Fruit fly (Drosophila melanogaster) whole organism, embryonic: Measurements from ENCODE around the gene PMP34.

Experiments
- Atf6 ChIP-seq: fragments of 200-800 bp; sonication (Bioruptor generic); IDR thresholded peaks from 2 replicates; pipeline ENCODE4 v1.3.6; 2022; ENCODE audit warnings: missing biosample characterization, missing genetic modification characterization
- CG10267 ChIP-seq: fragments of 200-800 bp; sonication (Bioruptor generic); optimal IDR thresholded peaks from 2 replicates; lab custom pipeline; 2018; ENCODE audit warnings: missing biosample characterization, mild to moderate bottlenecking, missing genetic modification characterization, moderate library complexity
- CG12659 ChIP-seq: fragments of 200-800 bp; sonication (Bioruptor generic); optimal IDR thresholded peaks from 3 replicates; lab custom pipeline; 2017; ENCODE audit warnings: mild to moderate bottlenecking, missing biosample characterization, missing genetic modification reagents, missing genetic modification characterization
- CG13894 ChIP-seq: fragments of 200-800 bp; sonication (Bioruptor generic); optimal IDR thresholded peaks from 3 replicates; lab custom pipeline; 2018; ENCODE audit warnings: missing biosample characterization, mild to moderate bottlenecking, missing genetic modification characterization, moderate library complexity
- CG14860 ChIP-seq: fragments of 200-800 bp; sonication (Bioruptor generic); IDR thresholded peaks from 3 replicates; pipeline ENCODE4 v1.3.6; 2022; ENCODE audit warnings: missing biosample characterization, missing genetic modification characterization; ENCODE audit not compliant: partially characterized antibody
- CG15696 ChIP-seq: fragments of 200-800 bp; sonication (Bioruptor generic); optimal IDR thresholded peaks from 2 replicates; lab custom pipeline; 2019; ENCODE audit warnings: missing biosample characterization, mild to moderate bottlenecking, missing genetic modification characterization, moderate library complexity
- CG1603 ChIP-seq: fragments of 200-800 bp; sonication (Bioruptor generic); optimal IDR thresholded peaks from 2 replicates; lab custom pipeline; 2019; ENCODE audit warnings: missing biosample characterization, mild to moderate bottlenecking, missing genetic modification characterization, moderate library complexity
- CG2116 ChIP-seq: fragments of 200-800 bp; sonication (Bioruptor generic); optimal IDR thresholded peaks from 3 replicates; lab custom pipeline; 2018; ENCODE audit warnings: missing biosample characterization, mild to moderate bottlenecking, missing genetic modification characterization
- CG8359 ChIP-seq: fragments of 200-800 bp; sonication (Bioruptor generic); optimal IDR thresholded peaks from 2 replicates; lab custom pipeline; 2017; ENCODE audit warnings: missing biosample characterization, mild to moderate bottlenecking, missing genetic modification characterization, borderline replicate concordance
- D ChIP-seq, 2 experiments: fragments of 200-800 bp in 1 of 2; fragments of >200 bp in 1 of 2; sonication (Bioruptor generic) in 1 of 2; optimal IDR thresholded peaks; 2 replicates in 1 of 2; 3 replicates in 1 of 2; lab custom pipeline; 2017; ENCODE audit warnings: mild to moderate bottlenecking in 1 of 2, missing biosample characterization in 1 of 2, missing genetic modification characterization in 1 of 2, missing genetic modification reagents in 1 of 2
- Doc3 ChIP-seq: fragments of 200-800 bp; sonication (Bioruptor generic); IDR thresholded peaks from 3 replicates; pipeline ENCODE4 v1.3.6; 2022; ENCODE audit warnings: missing biosample characterization, missing genetic modification characterization; ENCODE audit not compliant: partially characterized antibody
- Dref ChIP-seq: fragments of 200-800 bp; sonication (Bioruptor generic); IDR thresholded peaks from 2 replicates; pipeline ENCODE4 v1.3.6; 2022; ENCODE audit warnings: missing biosample characterization, missing genetic modification characterization
- Gsc ChIP-seq: fragments of 200-800 bp; sonication (Bioruptor generic); IDR thresholded peaks from 2 replicates; pipeline ENCODE4 v1.3.6; 2022; ENCODE audit warnings: missing biosample characterization, missing genetic modification characterization
- Hmr ChIP-seq: fragments of 200-800 bp; sonication (Bioruptor generic); optimal IDR thresholded peaks from 3 replicates; lab custom pipeline; 2017; ENCODE audit warnings: mild to moderate bottlenecking, missing biosample characterization, missing genetic modification reagents, missing genetic modification characterization
- MBD-R2 ChIP-seq: fragments of 200-800 bp; sonication (Bioruptor generic); IDR thresholded peaks from 2 replicates; pipeline ENCODE4 v1.3.6; 2022; ENCODE audit warnings: missing biosample characterization, missing genetic modification characterization
- MESR4 ChIP-seq: fragments of 200-800 bp; sonication (Bioruptor generic); optimal IDR thresholded peaks from 2 replicates; lab custom pipeline; 2018; ENCODE audit warnings: missing biosample characterization, mild to moderate bottlenecking, missing genetic modification characterization, moderate library complexity
- ap ChIP-seq: fragments of 200-800 bp; sonication (Bioruptor generic); IDR thresholded peaks from 2 replicates; pipeline ENCODE4 v1.3.6; 2022; ENCODE audit warnings: missing biosample characterization, missing genetic modification characterization
- bab2 ChIP-seq: fragments of 200-800 bp; sonication (Bioruptor generic); optimal IDR thresholded peaks from 2 replicates; lab custom pipeline; 2016; ENCODE audit warnings: missing biosample characterization, missing genetic modification characterization
- dpn ChIP-seq, 2 experiments: fragments of 200-800 bp; sonication (Bioruptor generic); optimal IDR thresholded peaks; 3 replicates each; lab custom pipeline; 2016; ENCODE audit warnings: missing biosample characterization in 2 of 2, missing genetic modification characterization in 2 of 2
- inv ChIP-seq: fragments of 200-800 bp; sonication (Bioruptor generic); IDR thresholded peaks from 2 replicates; pipeline ENCODE4 v1.3.6; 2022; ENCODE audit warnings: missing biosample characterization, missing genetic modification characterization; ENCODE audit not compliant: partially characterized antibody
- lab ChIP-seq: fragments of 200-800 bp; sonication (Bioruptor generic); optimal IDR thresholded peaks from 3 replicates; lab custom pipeline; 2017; ENCODE audit warnings: missing biosample characterization, missing genetic modification characterization, mild to moderate bottlenecking, moderate library complexity, missing genetic modification reagents
- lilli ChIP-seq: fragments of 200-800 bp; sonication (Bioruptor generic); optimal IDR thresholded peaks from 3 replicates; lab custom pipeline; 2016; ENCODE audit warnings: missing biosample characterization, missing genetic modification characterization
- scrt ChIP-seq: fragments of 200-800 bp; sonication (Bioruptor generic); optimal IDR thresholded peaks from 2 replicates; lab custom pipeline; 2018; ENCODE audit warnings: missing biosample characterization, mild to moderate bottlenecking, missing genetic modification characterization, moderate library complexity
- sens ChIP-seq: fragments of 200-800 bp; sonication (Bioruptor generic); peaks from one replicate; lab custom pipeline; 2016; ENCODE audit warnings: missing biosample characterization, missing genetic modification characterization
- sisA ChIP-seq: fragments of 200-800 bp; sonication (Bioruptor generic); IDR thresholded peaks from 2 replicates; pipeline ENCODE4 v1.3.6; 2022; ENCODE audit warnings: missing biosample characterization, missing genetic modification characterization
- twi ChIP-seq: fragments of 200-800 bp; optimal IDR thresholded peaks from 2 replicates; lab custom pipeline; 2019; ENCODE audit warnings: missing biosample characterization, mild to moderate bottlenecking, missing genetic modification characterization, moderate library complexity
- vnd ChIP-seq: fragments of 200-800 bp; sonication (Bioruptor generic); IDR thresholded peaks from 3 replicates; pipeline ENCODE4 v1.3.6; 2022; ENCODE audit warnings: missing biosample characterization, missing genetic modification characterization; ENCODE audit not compliant: partially characterized antibody
- zen2 ChIP-seq: fragments of 200-800 bp; sonication (Bioruptor generic); IDR thresholded peaks from 3 replicates; pipeline ENCODE4 v1.3.6; 2022; ENCODE audit warnings: missing biosample characterization, missing genetic modification characterization; ENCODE audit not compliant: partially characterized antibody

The PMP34 gene

dm6 chr3L:4367339-4367738 is 48.8 kb downstream of the PMP34 start, which contains the start of gene CG11342 (continued):
- TF ChIP-seq ap (no peak), sens (GFP tag; lab: Kevin White, UChicago) (peak; percentile 42), dpn (GFP tag; optimal IDR thresholded peaks at IDR 0.05; lab: Kevin White, UChicago) (no peak), Gsc (GFP tag; lab: Robert Waterston, UW) (no peak), Atf6 (GFP tag; lab: Robert Waterston, UW) (no peak), CG10267 (tag; lab: Kevin White, UChicago) (peak; percentile 89), CG12659 (GFP tag; lab: Kevin White, UChicago) (peak; percentile 15), CG15696 (tag; lab: Kevin White, UChicago) (no peak), vnd (peak; percentile 64), D (optimal IDR thresholded peaks at IDR 0.05; lab: Kevin White, UChicago) (no peak), D (GFP tag; optimal IDR thresholded peaks at IDR 0.05; lab: Kevin White, UChicago) (no peak), Dref (no peak), CG13894 (no peak), lilli (GFP tag; lab: Kevin White, UChicago) (peak; percentile 15), bab2 (GFP tag; lab: Kevin White, UChicago) (no peak), CG8359 (GFP tag; lab: Kevin White, UChicago) (no peak), sisA (no peak), MESR4 (peak; percentile 24), CG1603 (tag; lab: Kevin White, UChicago) (peak; percentile 46), Doc3 (peak; percentile 87), Hmr (GFP tag; lab: Kevin White, UChicago) (no peak), CG2116 (GFP tag; lab: Kevin White, UChicago) (peak; percentile 44), CG14860 (GFP tag; lab: Robert Waterston, UW) (peak; percentile 63; the same call in 2 of the 3 replicates), inv (peak; percentile 64; the same call in 1 of the 2 replicates), scrt (GFP tag; lab: Kevin White, UChicago) (no peak), zen2 (GFP tag; lab: Robert Waterston, UW) (peak; percentile 83), lab (no peak), twi (tag; lab: Kevin White, UChicago) (no peak), MBD-R2 (GFP tag; lab: Robert Waterston, UW) (peak; percentile 47)
- TF ChIP-seq, all 482 proteins: peak for 57
